Worm (Caenorhabditis elegans): ENCODE measurements around the gene T07D3.9.

The T07D3.9 gene

DNA sequence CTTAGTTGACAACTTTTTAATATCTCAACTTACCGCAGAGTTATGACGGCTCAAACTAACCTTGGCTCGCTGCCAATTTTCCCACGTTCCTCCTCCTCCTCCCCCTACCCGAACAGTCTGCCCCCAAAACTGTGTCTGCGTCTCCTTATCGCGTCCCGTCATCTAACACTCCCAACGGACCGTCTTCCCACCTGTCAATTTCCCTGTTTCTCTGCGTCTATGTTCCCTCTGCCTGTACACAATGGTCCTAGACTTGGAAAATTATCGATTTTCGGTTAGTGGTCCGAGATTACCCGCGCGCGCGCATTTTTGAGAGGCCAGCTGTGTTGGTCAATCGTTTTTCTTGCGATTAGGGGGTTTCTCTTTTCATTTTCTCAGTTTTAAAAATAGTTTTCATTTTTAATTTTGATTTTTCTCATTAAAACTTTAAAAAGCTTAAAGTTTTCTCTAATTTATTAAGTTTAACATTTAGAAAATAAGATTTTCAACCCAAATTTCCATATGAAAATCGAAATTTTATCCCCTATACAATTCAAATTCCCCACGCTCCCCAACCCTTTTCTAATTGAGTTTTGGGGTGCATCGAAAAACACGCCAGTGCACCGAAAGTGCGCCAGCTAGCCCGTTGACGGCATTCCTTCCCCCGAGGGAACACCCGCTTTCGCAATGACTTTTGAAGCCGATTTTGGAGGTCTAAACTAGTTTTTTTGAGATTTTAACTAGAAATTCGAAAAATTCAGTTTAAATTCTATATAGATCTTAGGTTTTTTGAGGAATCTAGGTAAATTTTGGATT is 27.5 kb downstream of the T07D3.9 start, which contains the start of gene alg-2 (continued):
- TF ChIP-seq skn-1 (tag; optimal IDR thresholded peaks at IDR 0.05) (no peak), ceh-28 (tag; optimal IDR thresholded peaks at IDR 0.05) (no peak), pha-4 (GFP tag; IDR thresholded peaks at IDR 0.05) (no peak), pha-4 (tag; optimal IDR thresholded peaks at IDR 0.05) (no peak), fkh-10 (GFP tag; optimal IDR thresholded peaks at IDR 0.05) (no peak)

DNA sequence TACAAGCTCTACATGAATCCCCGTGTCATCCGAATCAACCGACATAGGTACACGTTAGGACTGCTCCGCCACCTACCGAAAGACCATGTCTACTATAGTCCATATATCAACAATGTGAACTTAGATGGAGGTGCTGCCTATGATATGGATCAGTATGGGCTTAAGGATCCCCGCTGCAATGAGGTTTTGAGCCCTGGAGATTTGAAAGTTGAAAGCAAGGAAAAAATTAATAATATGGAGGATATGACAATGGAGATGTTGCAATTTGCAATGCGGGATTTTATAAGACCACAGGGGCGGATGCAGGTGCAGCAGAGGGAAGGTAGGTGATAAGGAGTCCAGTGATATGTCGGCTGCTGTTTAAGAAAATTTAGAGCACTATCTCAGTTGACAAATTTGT is 31.4 kb downstream of the T07D3.9 start:
- TF ChIP-seq unc-62 (GFP tag; optimal IDR thresholded peaks at IDR 0.05 in 1 of 2) (peak in 1 of 2 experiments; percentile 84), unc-62 (tag; optimal IDR thresholded peaks at IDR 0.05) (no peak), ctbp-1 (GFP tag; IDR thresholded peaks at IDR 0.05) (no peak), dve-1 (tag; optimal IDR thresholded peaks at IDR 0.05; ENCODE audit: insufficient read depth) (no peak), mdt-29 (GFP tag; IDR thresholded peaks at IDR 0.05) (no peak), lin-29 (GFP tag; IDR thresholded peaks at IDR 0.05) (no peak), nhr-11 (tag; optimal IDR thresholded peaks at IDR 0.05) (no peak), aha-1 (tag) (peak; percentile 68), hmg-1.1 (GFP tag; IDR thresholded peaks at IDR 0.05) (no peak)

ce11 chrII:868240-868864 is 32.4 kb downstream of the T07D3.9 start, which contains the start of gene fbxc-51:
fbxc-51 (plus strand) TSS chrII:868814.
- no peak for TF ChIP-seq nhr-77 (tag; optimal IDR thresholded peaks at IDR 0.05)
- no peak for TF ChIP-seq lin-39 (tag; optimal IDR thresholded peaks at IDR 0.05)
- no peak for TF ChIP-seq cey-2 (tag; optimal IDR thresholded peaks at IDR 0.05; ENCODE audit: borderline replicate concordance, insufficient read depth)
- no peak for TF ChIP-seq pqm-1 (tag; optimal IDR thresholded peaks at IDR 0.05)
- TF ChIP-seq ceh-82 (tag; optimal IDR thresholded peaks at IDR 0.05), result no peak
- TF ChIP-seq mxl-3 (GFP tag; optimal IDR thresholded peaks at IDR 0.05), result no peak
- no peak for TF ChIP-seq unc-130 (GFP tag; optimal IDR thresholded peaks at IDR 0.05)
- TF ChIP-seq T20F7.1 (GFP tag; optimal IDR thresholded peaks at IDR 0.05), result no peak
- no peak for TF ChIP-seq zfp-3 (GFP tag; conservative IDR thresholded peaks at IDR 0.05)
- no peak for TF ChIP-seq hif-1 (tag; optimal IDR thresholded peaks at IDR 0.05)
- TF ChIP-seq ama-1 (optimal IDR thresholded peaks at IDR 0.05), result no peak
- no peak for TF ChIP-seq dmd-8 (GFP tag; IDR thresholded peaks at IDR 0.05)
- no peak for TF ChIP-seq lir-3 (tag; optimal IDR thresholded peaks at IDR 0.05)
- no peak for TF ChIP-seq mdl-1 (tag; optimal IDR thresholded peaks at IDR 0.05)
- TF ChIP-seq tag-97 (GFP tag; IDR thresholded peaks at IDR 0.05), result no peak

- no peak for TF ChIP-seq lim-7 (GFP tag; IDR thresholded peaks at IDR 0.05)
- TF ChIP-seq ztf-7 (tag; optimal IDR thresholded peaks at IDR 0.05), result no peak
- peak; percentile 35 for TF ChIP-seq aha-1 (tag)
- TF ChIP-seq mdt-29 (GFP tag; IDR thresholded peaks at IDR 0.05), result no peak
- no peak for TF ChIP-seq nhr-237 (tag; optimal IDR thresholded peaks at IDR 0.05)
Observed at ce11 chrII:866801-867200, 33.9 kb downstream of the T07D3.9 start, which contains the start of gene Y46B2A.3. Y46B2A.3 (minus strand) TSS chrII:866901.

DNA sequence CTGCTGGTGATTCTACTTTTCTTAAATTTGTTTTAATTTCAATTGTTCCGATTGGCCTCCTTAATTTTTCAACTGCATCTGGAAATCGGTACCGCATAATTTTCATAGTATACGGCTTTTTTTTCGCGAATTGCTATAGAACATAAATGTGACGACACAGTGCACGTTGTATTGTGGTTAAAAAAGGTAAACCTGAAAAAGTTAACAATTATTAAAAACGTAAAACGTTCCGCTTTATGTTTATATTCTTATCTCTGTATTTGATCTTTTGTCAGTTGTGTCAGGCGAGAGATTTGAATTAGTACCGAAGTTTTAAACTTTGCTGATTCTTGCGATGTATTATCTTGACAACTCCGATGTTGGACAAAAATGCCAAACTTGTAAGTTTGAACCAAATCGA is 39.1 kb downstream of the T07D3.9 start, which contains the start of gene Y46B2A.4:
TSS of gene Y46B2A.4 (plus strand) at position 301 of the 400 bp plus-strand sequence.
- TF ChIP-seq lin-38 (GFP tag; IDR thresholded peaks at IDR 0.05) (no peak), ces-1 (GFP tag; optimal IDR thresholded peaks at IDR 0.05) (no peak), set-16 (GFP tag; IDR thresholded peaks at IDR 0.05) (no peak), Y48G9A.11 (GFP tag; IDR thresholded peaks at IDR 0.05) (no peak), rbr-2 (tag; optimal IDR thresholded peaks at IDR 0.05) (no peak), zfp-3 (GFP tag; conservative IDR thresholded peaks at IDR 0.05) (no peak), daf-12 (tag; optimal IDR thresholded peaks at IDR 0.05) (no peak), mdt-29 (GFP tag; IDR thresholded peaks at IDR 0.05) (no peak), nhr-28 (tag; optimal IDR thresholded peaks at IDR 0.05) (no peak), dve-1 (tag; optimal IDR thresholded peaks at IDR 0.05; ENCODE audit: insufficient read depth) (no peak), fkh-10 (GFP tag; optimal IDR thresholded peaks at IDR 0.05) (no peak), zip-2 (tag; optimal IDR thresholded peaks at IDR 0.05) (no peak)

All from whole organism, L4 larva.